Worm (Caenorhabditis elegans): ENCODE data around the gene nhr-3.
A peak's percentile ranks its signal among the peaks of the same experiment; 100 is the strongest.

ce11 chrX:14557352-14557935 is 860 bp upstream of the nhr-3 start:
- TF ChIP-seq unc-39 (tag; optimal IDR thresholded peaks at IDR 0.05): no peak
- TF ChIP-seq ceh-43 (GFP tag; optimal IDR thresholded peaks at IDR 0.05): no peak
- TF ChIP-seq sem-2 (GFP tag; optimal IDR thresholded peaks at IDR 0.05): no peak
- peak; percentile 39 for TF ChIP-seq unc-62 (GFP tag; optimal IDR thresholded peaks at IDR 0.05)
- TF ChIP-seq nhr-2 (tag; optimal IDR thresholded peaks at IDR 0.05): no peak
- TF ChIP-seq ceh-83 (GFP tag; optimal IDR thresholded peaks at IDR 0.05): no peak
- peak; percentile 62 for TF ChIP-seq nhr-237 (tag; optimal IDR thresholded peaks at IDR 0.05)
- TF ChIP-seq zip-8 (tag; optimal IDR thresholded peaks at IDR 0.05): no peak
- TF ChIP-seq elt-1 (tag; optimal IDR thresholded peaks at IDR 0.05; ENCODE audit: borderline replicate concordance, insufficient read depth): no peak
- peak; percentile 39 for TF ChIP-seq hlh-1 (tag; optimal IDR thresholded peaks at IDR 0.05)
- TF ChIP-seq blmp-1 (tag; optimal IDR thresholded peaks at IDR 0.05): no peak
- no peak for TF ChIP-seq nhr-12 (tag; optimal IDR thresholded peaks at IDR 0.05)

Measured in whole organism, mixed stage, embryonic.